Worm (Caenorhabditis elegans): ENCODE data around the gene F59A6.12.
A peak's percentile ranks its signal among the peaks of the same experiment; 100 is the strongest.

F59A6.12 gene

ce11 chrII:4967636-4968035 lies 44.2 kb downstream of the F59A6.12 start:
- TF ChIP-seq fos-1 (tag; optimal IDR thresholded peaks at IDR 0.05): peak; percentile 26
- no peak for TF ChIP-seq mab-5 (tag; optimal IDR thresholded peaks at IDR 0.05)

DNA sequence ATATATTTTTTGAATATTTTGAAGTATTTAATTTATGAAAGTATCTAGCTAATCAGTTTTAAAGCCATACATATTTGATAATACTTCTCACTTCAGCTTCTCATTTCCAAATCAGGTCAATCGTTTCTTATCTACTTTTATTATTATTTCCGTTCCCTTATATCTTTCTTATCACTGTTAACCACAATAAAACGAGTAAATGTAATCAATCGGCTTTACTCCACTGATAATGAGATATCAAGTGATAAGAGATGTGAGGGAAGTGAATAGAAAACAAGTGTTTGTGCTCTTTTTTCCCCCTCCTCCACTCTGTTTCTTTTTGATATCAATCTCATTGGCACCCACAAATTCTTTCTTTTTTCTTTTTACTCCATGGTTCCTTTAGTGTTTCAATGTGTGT lies 45.3 kb downstream of the F59A6.12 start:
- no peak for TF ChIP-seq ZK546.5 (tag; optimal IDR thresholded peaks at IDR 0.05)
- no peak for TF ChIP-seq nhr-10 (tag; optimal IDR thresholded peaks at IDR 0.05)
